Fruit fly (Drosophila melanogaster) whole organism, embryonic: ENCODE results near the gene CG2003.

ENCODE experiments used
- Ada2b ChIP-seq: fragments of 200-800 bp; sonication (Bioruptor generic); IDR thresholded peaks from 2 replicates; pipeline ENCODE4 v1.3.6; 2022; ENCODE audit warnings: missing biosample characterization, missing genetic modification characterization
- Bgb ChIP-seq: fragments of 200-800 bp; sonication (Bioruptor generic); IDR thresholded peaks from 2 replicates; pipeline ENCODE4 v1.3.6; 2022; ENCODE audit warnings: missing biosample characterization, missing genetic modification characterization; ENCODE audit not compliant: partially characterized antibody
- CG10959 ChIP-seq: fragments of 200-800 bp; sonication (Bioruptor generic); IDR thresholded peaks from 2 replicates; pipeline ENCODE4 v1.3.6; 2022; ENCODE audit warnings: missing biosample characterization, missing genetic modification characterization
- CG11695 ChIP-seq: fragments of 200-800 bp; sonication (Bioruptor generic); IDR thresholded peaks from 3 replicates; pipeline ENCODE4 v1.3.6; 2022; ENCODE audit warnings: missing biosample characterization, missing genetic modification characterization
- CG13287 ChIP-seq: fragments of 200-800 bp; sonication (Bioruptor generic); IDR thresholded peaks from 2 replicates; pipeline ENCODE4 v1.3.6; 2022; ENCODE audit warnings: missing biosample characterization, missing genetic modification characterization; ENCODE audit not compliant: partially characterized antibody
- CG13894 ChIP-seq: fragments of 200-800 bp; sonication (Bioruptor generic); optimal IDR thresholded peaks from 3 replicates; lab custom pipeline; 2018; ENCODE audit warnings: missing biosample characterization, mild to moderate bottlenecking, missing genetic modification characterization, moderate library complexity
- CG14667 ChIP-seq: fragments of 200-800 bp; sonication (Bioruptor generic); IDR thresholded peaks from 2 replicates; pipeline ENCODE4 v1.3.6; 2022; ENCODE audit warnings: missing biosample characterization, missing genetic modification characterization
- CG1647 ChIP-seq: fragments of 200-800 bp; sonication (Bioruptor generic); optimal IDR thresholded peaks from 3 replicates; lab custom pipeline; 2016; ENCODE audit warnings: missing biosample characterization, missing genetic modification characterization
- CG16815 ChIP-seq: fragments of 200-800 bp; sonication (Bioruptor generic); optimal IDR thresholded peaks from 3 replicates; lab custom pipeline; 2017; ENCODE audit warnings: missing biosample characterization, mild to moderate bottlenecking, missing genetic modification characterization
- CG18764 ChIP-seq: fragments of 200-800 bp; sonication (Bioruptor generic); optimal IDR thresholded peaks from 3 replicates; lab custom pipeline; 2016; ENCODE audit warnings: missing biosample characterization, missing genetic modification characterization
- CG2120 ChIP-seq: fragments of 200-800 bp; sonication (Bioruptor generic); optimal IDR thresholded peaks from 3 replicates; lab custom pipeline; 2016; ENCODE audit warnings: missing biosample characterization, missing genetic modification characterization
- CG2199 ChIP-seq: fragments of 200-800 bp; sonication (Bioruptor generic); IDR thresholded peaks from 3 replicates; pipeline ENCODE4 v1.3.6; 2022; ENCODE audit warnings: missing biosample characterization, missing genetic modification characterization
- CG2202 ChIP-seq: fragments of 200-800 bp; sonication (Bioruptor generic); optimal IDR thresholded peaks from 2 replicates; lab custom pipeline; 2018; ENCODE audit warnings: missing biosample characterization, mild to moderate bottlenecking, missing genetic modification characterization
- CG30403 ChIP-seq: fragments of 200-800 bp; sonication (Bioruptor generic); optimal IDR thresholded peaks from 3 replicates; lab custom pipeline; 2016; ENCODE audit warnings: missing biosample characterization, missing genetic modification characterization
- CG9609 ChIP-seq: fragments of 200-800 bp; sonication (Bioruptor generic); optimal IDR thresholded peaks from 3 replicates; lab custom pipeline; 2016; ENCODE audit warnings: missing biosample characterization, missing genetic modification characterization
- Dbx ChIP-seq: fragments of 200-800 bp; sonication (Bioruptor generic); IDR thresholded peaks from 3 replicates; pipeline ENCODE4 v1.3.6; 2022; ENCODE audit warnings: missing biosample characterization, missing genetic modification characterization
- Doc3 ChIP-seq: fragments of 200-800 bp; sonication (Bioruptor generic); IDR thresholded peaks from 3 replicates; pipeline ENCODE4 v1.3.6; 2022; ENCODE audit warnings: missing biosample characterization, missing genetic modification characterization; ENCODE audit not compliant: partially characterized antibody
- Dref ChIP-seq: fragments of 200-800 bp; sonication (Bioruptor generic); IDR thresholded peaks from 2 replicates; pipeline ENCODE4 v1.3.6; 2022; ENCODE audit warnings: missing biosample characterization, missing genetic modification characterization
- ERR ChIP-seq: fragments of 200-800 bp; sonication (Bioruptor generic); optimal IDR thresholded peaks from 2 replicates; lab custom pipeline; 2016; ENCODE audit warnings: missing biosample characterization, missing genetic modification characterization
- HLH3B ChIP-seq: fragments of 200-800 bp; sonication (Bioruptor generic); IDR thresholded peaks from 2 replicates; pipeline ENCODE4 v1.3.6; 2022; ENCODE audit warnings: missing biosample characterization, missing genetic modification characterization
- Hmr ChIP-seq: fragments of 200-800 bp; sonication (Bioruptor generic); optimal IDR thresholded peaks from 3 replicates; lab custom pipeline; 2017; ENCODE audit warnings: mild to moderate bottlenecking, missing biosample characterization, missing genetic modification reagents, missing genetic modification characterization
- Med ChIP-seq: fragments of 200-800 bp; sonication (Bioruptor generic); peaks from one replicate; lab custom pipeline; 2016; ENCODE audit warnings: missing biosample characterization, missing genetic modification characterization, mild to moderate bottlenecking, inconsistent platforms, moderate library complexity
- Mrtf ChIP-seq: fragments of 200-800 bp; sonication (Bioruptor generic); IDR thresholded peaks from 3 replicates; pipeline ENCODE4 v1.3.6; 2022; ENCODE audit warnings: missing biosample characterization, missing genetic modification characterization
- NK7.1 ChIP-seq: fragments of 200-800 bp; sonication (Bioruptor generic); optimal IDR thresholded peaks from 3 replicates; lab custom pipeline; 2016; ENCODE audit warnings: missing biosample characterization, missing genetic modification characterization
- NfI ChIP-seq: fragments of 200-800 bp; sonication (Bioruptor generic); optimal IDR thresholded peaks from 3 replicates; lab custom pipeline; 2018; ENCODE audit warnings: missing biosample characterization, mild to moderate bottlenecking, missing genetic modification characterization, moderate library complexity
- Pdp1 ChIP-seq, 2 experiments: fragments of 200-800 bp; sonication (Bioruptor generic); optimal IDR thresholded peaks; 3 replicates each; lab custom pipeline; 2016; ENCODE audit warnings: missing biosample characterization in 2 of 2, missing genetic modification characterization in 2 of 2, mild to moderate bottlenecking in 1 of 2, moderate library complexity in 1 of 2
- Stat92E ChIP-seq, 3 experiments: fragments of >200 bp in 2 of 3; fragments of 200-800 bp in 1 of 3; sonication (Bioruptor generic) in 1 of 3; optimal IDR thresholded peaks; 2 replicates each; lab custom pipeline; 2017 to 2019; ENCODE audit warnings: missing biosample characterization in 3 of 3, missing genetic modification characterization in 3 of 3, mild to moderate bottlenecking in 1 of 3, moderate library complexity in 1 of 3
- Usf ChIP-seq: fragments of 200-800 bp; sonication (Bioruptor generic); optimal IDR thresholded peaks from 2 replicates; lab custom pipeline; 2017; ENCODE audit warnings: missing genotype, missing biosample characterization, missing genetic modification characterization
- ac ChIP-seq: fragments of 200-800 bp; sonication (Bioruptor generic); optimal IDR thresholded peaks from 3 replicates; lab custom pipeline; 2017; ENCODE audit warnings: missing biosample characterization, mild to moderate bottlenecking, missing genetic modification characterization
- cg ChIP-seq: fragments of 200-800 bp; sonication (Bioruptor generic); optimal IDR thresholded peaks from 3 replicates; lab custom pipeline; 2019; ENCODE audit warnings: missing biosample characterization, mild to moderate bottlenecking, missing genetic modification characterization, moderate library complexity
- chinmo ChIP-seq: fragments of 200-800 bp; sonication (Bioruptor generic); IDR thresholded peaks from 4 replicates; pipeline ENCODE4 v1.3.6; 2022; ENCODE audit warnings: missing biosample characterization, missing genetic modification characterization; ENCODE audit not compliant: partially characterized antibody
- crp ChIP-seq, 2 experiments: fragments of 200-800 bp; sonication (Bioruptor generic); optimal IDR thresholded peaks; 2 replicates in 1 of 2; 3 replicates in 1 of 2; lab custom pipeline; 2017; ENCODE audit warnings: missing biosample characterization in 2 of 2, missing genetic modification characterization in 2 of 2, mild to moderate bottlenecking in 1 of 2, moderate library complexity in 1 of 2
- dpn ChIP-seq, 2 experiments: fragments of 200-800 bp; sonication (Bioruptor generic); optimal IDR thresholded peaks; 3 replicates each; lab custom pipeline; 2016; ENCODE audit warnings: missing biosample characterization in 2 of 2, missing genetic modification characterization in 2 of 2
- eve ChIP-seq, 2 experiments: fragments of >200 bp; optimal IDR thresholded peaks; 2 replicates each; lab custom pipeline; 2017; ENCODE audit warnings: missing biosample characterization in 2 of 2, missing genetic modification characterization in 2 of 2
- fru ChIP-seq: fragments of >200 bp; optimal IDR thresholded peaks from 2 replicates; lab custom pipeline; 2017
- grn ChIP-seq: fragments of 200-800 bp; sonication (Bioruptor generic); optimal IDR thresholded peaks from 3 replicates; lab custom pipeline; 2017; ENCODE audit warnings: missing biosample characterization, missing genetic modification characterization
- inv ChIP-seq: fragments of 200-800 bp; sonication (Bioruptor generic); IDR thresholded peaks from 2 replicates; pipeline ENCODE4 v1.3.6; 2022; ENCODE audit warnings: missing biosample characterization, missing genetic modification characterization; ENCODE audit not compliant: partially characterized antibody
- ken ChIP-seq: fragments of 200-800 bp; sonication (Bioruptor generic); IDR thresholded peaks from 3 replicates; pipeline ENCODE4 v1.3.6; 2022; ENCODE audit warnings: missing biosample characterization, missing genetic modification characterization
- kni ChIP-seq: fragments of 200-800 bp; sonication (Bioruptor generic); optimal IDR thresholded peaks from 3 replicates; lab custom pipeline; 2017; ENCODE audit warnings: mild to moderate bottlenecking, missing biosample characterization, missing genetic modification reagents, missing genetic modification characterization
- maf-S ChIP-seq: fragments of 200-800 bp; sonication (Bioruptor generic); optimal IDR thresholded peaks from 2 replicates; lab custom pipeline; 2016; ENCODE audit warnings: missing biosample characterization, missing genetic modification characterization
- nmo ChIP-seq: fragments of 200-800 bp; sonication (Bioruptor generic); optimal IDR thresholded peaks from 2 replicates; lab custom pipeline; 2018; ENCODE audit warnings: missing biosample characterization, mild to moderate bottlenecking, missing genetic modification characterization, moderate library complexity
- pum ChIP-seq: fragments of 200-800 bp; sonication (Bioruptor generic); optimal IDR thresholded peaks from 2 replicates; lab custom pipeline; 2016; ENCODE audit warnings: missing biosample characterization, missing genetic modification characterization
- sd ChIP-seq: fragments of 200-800 bp; sonication (Bioruptor generic); optimal IDR thresholded peaks from 3 replicates; lab custom pipeline; 2018; ENCODE audit warnings: missing biosample characterization, mild to moderate bottlenecking, missing genetic modification characterization, moderate library complexity
- sens ChIP-seq: fragments of 200-800 bp; sonication (Bioruptor generic); peaks from one replicate; lab custom pipeline; 2016; ENCODE audit warnings: missing biosample characterization, missing genetic modification characterization
- sob ChIP-seq: fragments of 200-800 bp; sonication (Bioruptor generic); IDR thresholded peaks from 2 replicates; pipeline ENCODE4 v1.3.6; 2022; ENCODE audit warnings: missing biosample characterization, missing genetic modification characterization
- wdn ChIP-seq: fragments of 200-800 bp; sonication (Bioruptor generic); IDR thresholded peaks from 2 replicates; pipeline ENCODE4 v1.3.6; 2022; ENCODE audit warnings: missing biosample characterization, missing genetic modification characterization
- zfh2 ChIP-seq: fragments of 200-800 bp; sonication (Bioruptor generic); optimal IDR thresholded peaks from 2 replicates; lab custom pipeline; 2016; ENCODE audit warnings: missing biosample characterization, missing genetic modification characterization

The CG2003 gene

DNA sequence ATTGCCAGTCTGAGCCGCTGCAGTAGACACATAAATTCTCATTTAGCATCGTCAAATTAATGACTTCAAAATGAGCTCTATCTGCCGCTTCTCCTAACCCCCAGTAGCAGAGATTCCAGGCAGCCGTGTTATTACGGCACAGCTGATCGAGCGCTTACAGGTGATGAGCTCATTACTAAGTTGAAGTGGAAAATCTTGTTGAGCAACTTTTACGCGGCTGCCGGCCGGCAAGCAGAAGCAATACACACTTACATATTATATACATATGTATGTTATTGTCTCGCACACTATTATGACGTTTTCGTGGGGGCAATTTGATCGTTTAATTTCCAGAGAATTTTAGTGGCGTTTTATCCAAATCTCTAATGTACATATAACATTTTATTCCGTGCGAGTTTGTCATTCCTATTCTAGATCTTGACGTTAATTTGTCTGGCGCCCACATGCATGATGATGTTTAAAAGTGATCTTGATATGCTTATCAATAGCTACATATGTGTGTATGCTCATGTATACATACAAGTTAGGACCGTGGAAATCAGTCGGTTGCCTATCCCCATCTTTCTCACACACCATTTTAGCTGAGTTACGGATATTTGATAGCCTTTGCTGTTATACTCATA, 13.1 kb upstream of the CG2003 start:
- TF ChIP-seq Pdp1 (GFP tag; optimal IDR thresholded peaks at IDR 0.05; lab: Kevin White, UChicago), result peak in 1 of 2 experiments; percentile 58
- TF ChIP-seq Mrtf (GFP tag; lab: Robert Waterston, UW), result no peak
- no peak for TF ChIP-seq CG13894
- TF ChIP-seq chinmo (GFP tag; lab: Robert Waterston, UW), result 0 out of 4 replicates have a peak, but pooled peaks have one; percentile 58
- no peak for TF ChIP-seq Hmr (GFP tag; lab: Kevin White, UChicago)
- TF ChIP-seq Stat92E (GFP tag; optimal IDR thresholded peaks at IDR 0.05; lab: Kevin White, UChicago), result peak in 1 of 3 experiments; percentile 75
- peak; percentile 58 for TF ChIP-seq sd (tag; lab: Kevin White, UChicago)
- TF ChIP-seq CG13287 (GFP tag; lab: Robert Waterston, UW), result 0 out of 2 replicates have a peak, but pooled peaks have one; percentile 18
- peak; percentile 12 for TF ChIP-seq Med
- no peak for TF ChIP-seq Bgb
- TF ChIP-seq CG16815 (GFP tag; lab: Kevin White, UChicago), result no peak
- TF ChIP-seq grn (GFP tag; lab: Kevin White, UChicago), result peak; percentile 86
- TF ChIP-seq Dbx, result no peak
- peak; percentile 36 for TF ChIP-seq kni (GFP tag; lab: Kevin White, UChicago)
- TF ChIP-seq CG2202, result no peak
- TF ChIP-seq cg (GFP tag; lab: Kevin White, UChicago), result peak; percentile 79
- TF ChIP-seq crp (GFP tag; optimal IDR thresholded peaks at IDR 0.05; lab: Kevin White, UChicago), result peak in 1 of 2 experiments; percentile 32
- no peak for TF ChIP-seq dpn (GFP tag; optimal IDR thresholded peaks at IDR 0.05; lab: Kevin White, UChicago)
- TF ChIP-seq eve (GFP tag; optimal IDR thresholded peaks at IDR 0.05; lab: Kevin White, UChicago), result peak in 1 of 2 experiments; percentile 18

DNA sequence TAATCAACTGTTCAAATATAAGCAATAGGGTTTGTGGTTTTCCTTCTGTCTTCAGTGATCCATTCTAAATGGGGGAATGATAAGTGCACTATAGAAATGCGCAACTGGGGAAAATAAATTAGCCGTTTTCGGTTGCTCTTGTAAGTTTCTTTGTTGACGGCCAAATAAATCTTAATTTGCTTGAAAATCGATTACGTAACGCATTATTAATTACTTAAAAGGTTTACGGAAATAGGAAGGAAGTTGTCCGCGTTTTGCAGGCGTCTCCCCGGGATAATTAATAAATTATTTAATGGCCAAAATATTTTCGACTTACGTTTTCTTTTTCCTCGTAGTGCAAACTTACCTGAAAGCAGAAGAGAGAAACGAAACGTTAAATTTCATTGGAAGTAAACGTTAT, 8.5 kb upstream of the CG2003 start:
- TF ChIP-seq Pdp1 (GFP tag; optimal IDR thresholded peaks at IDR 0.05; lab: Kevin White, UChicago) (peak in 1 of 2 experiments; percentile 93), CG14667 (no peak)

DNA sequence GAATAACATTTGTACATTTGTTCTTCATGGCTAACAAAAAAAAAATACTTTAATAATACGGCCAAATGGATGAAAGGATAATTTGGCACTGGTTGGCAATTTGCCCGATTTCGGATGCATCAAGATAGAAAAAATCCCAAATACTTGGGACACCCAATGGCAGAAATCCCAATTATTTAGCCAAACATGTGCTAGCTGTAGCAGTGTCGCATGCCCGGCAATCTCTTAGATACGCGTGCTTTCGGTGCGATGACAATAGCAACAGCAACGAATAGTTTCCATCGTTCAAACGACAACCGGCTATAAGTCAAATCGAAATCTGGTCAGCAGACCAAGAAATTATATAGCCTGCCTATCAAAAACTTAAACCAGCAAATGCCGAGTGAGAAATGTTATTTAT, 4.8 kb upstream of the CG2003 start:
- TF ChIP-seq HLH3B (GFP tag; lab: Robert Waterston, UW), result no peak
- no peak for TF ChIP-seq CG30403 (GFP tag; lab: Kevin White, UChicago)
- no peak for TF ChIP-seq CG1647
- TF ChIP-seq CG2199 (GFP tag; lab: Robert Waterston, UW), result 0 out of 3 replicates have a peak, but pooled peaks have one; percentile 19
- no peak for TF ChIP-seq CG2120 (GFP tag; lab: Kevin White, UChicago)
- TF ChIP-seq sob (GFP tag; lab: Robert Waterston, UW), result no peak
- TF ChIP-seq Doc3 (GFP tag; lab: Robert Waterston, UW), result no peak
- TF ChIP-seq nmo (GFP tag; lab: Kevin White, UChicago), result no peak
- no peak for TF ChIP-seq ken (GFP tag; lab: Robert Waterston, UW)
- TF ChIP-seq NK7.1 (GFP tag; lab: Kevin White, UChicago), result no peak
- TF ChIP-seq maf-S (GFP tag; lab: Kevin White, UChicago), result no peak
- no peak for TF ChIP-seq inv (GFP tag; lab: Robert Waterston, UW)
- TF ChIP-seq Usf (GFP tag; lab: Kevin White, UChicago), result no peak
- no peak for TF ChIP-seq CG18764 (GFP tag; lab: Kevin White, UChicago)
- no peak for TF ChIP-seq CG9609 (GFP tag; lab: Kevin White, UChicago)
- TF ChIP-seq ac (GFP tag; lab: Kevin White, UChicago), result no peak
- TF ChIP-seq fru (lab: Kevin White, UChicago), result no peak
- TF ChIP-seq zfh2 (GFP tag; lab: Kevin White, UChicago), result no peak
- TF ChIP-seq Dref, result no peak
- no peak for TF ChIP-seq CG2202
- TF ChIP-seq wdn (GFP tag; lab: Robert Waterston, UW), result no peak
- TF ChIP-seq NfI, result no peak
- 0 out of 2 replicates have a peak, but pooled peaks have one; percentile 15 for TF ChIP-seq CG10959 (GFP tag; lab: Robert Waterston, UW)
- no peak for TF ChIP-seq ERR (GFP tag; lab: Kevin White, UChicago)
- TF ChIP-seq Ada2b (GFP tag; lab: Robert Waterston, UW), result no peak
- TF ChIP-seq eve (GFP tag; optimal IDR thresholded peaks at IDR 0.05; lab: Kevin White, UChicago), result no peak
- no peak for TF ChIP-seq pum
- no peak for TF ChIP-seq CG11695 (GFP tag; lab: Robert Waterston, UW)
- TF ChIP-seq Med, result peak; percentile 58
- peak; percentile 60 for TF ChIP-seq sens (GFP tag; lab: Kevin White, UChicago)
